Fruit fly (Drosophila melanogaster): ENCODE data around the gene Pkc98E.

The Pkc98E gene

dm6 chr3R:29069208-29070072 lies 30.5 kb downstream of the Pkc98E start (continued):
- no peak for TF ChIP-seq Aef1 (GFP tag; IDR thresholded peaks at IDR 0.05)
- peak; percentile 77 for TF ChIP-seq Ets65A (GFP tag)
- TF ChIP-seq HLHmδ (GFP tag; optimal IDR thresholded peaks at IDR 0.05), result no peak
- 0 out of 2 replicates have a peak, but pooled peaks have one; percentile 10 for TF ChIP-seq chm (GFP tag; IDR thresholded peaks at IDR 0.05)
- TF ChIP-seq CG42726 (GFP tag; IDR thresholded peaks at IDR 0.05; ENCODE audit: partially characterized antibody), result no peak
- no peak for TF ChIP-seq CG10543 (GFP tag; optimal IDR thresholded peaks at IDR 0.05)
- peak; percentile 20 for TF ChIP-seq D19A (tag; optimal IDR thresholded peaks at IDR 0.05)
- no peak for TF ChIP-seq CG6791 (GFP tag; IDR thresholded peaks at IDR 0.05; ENCODE audit: partially characterized antibody)
- no peak for TF ChIP-seq otp (GFP tag; IDR thresholded peaks at IDR 0.05)
- no peak for TF ChIP-seq crol (GFP tag; IDR thresholded peaks at IDR 0.05)
- no peak for TF ChIP-seq Side (GFP tag; optimal IDR thresholded peaks at IDR 0.05)
- TF ChIP-seq CG17359 (tag; optimal IDR thresholded peaks at IDR 0.05), result no peak
- TF ChIP-seq trem (tag; optimal IDR thresholded peaks at IDR 0.05), result peak; percentile 8
- no peak for TF ChIP-seq CG11247 (GFP tag; IDR thresholded peaks at IDR 0.05)
- peak; percentile 91 for TF ChIP-seq CG4360 (GFP tag; IDR thresholded peaks at IDR 0.05)
- no peak for TF ChIP-seq kni (GFP tag; optimal IDR thresholded peaks at IDR 0.05)
- TF ChIP-seq sisA (GFP tag; IDR thresholded peaks at IDR 0.05), result no peak
- TF ChIP-seq pnt (GFP tag; optimal IDR thresholded peaks at IDR 0.05), result no peak
- TF ChIP-seq Hr51 (GFP tag; optimal IDR thresholded peaks at IDR 0.05), result peak in 1 of 2 experiments; percentile 35
- no peak for TF ChIP-seq Sin3A (optimal IDR thresholded peaks at IDR 0.05)
- no peak for TF ChIP-seq sug (tag; optimal IDR thresholded peaks at IDR 0.05)
- peak; percentile 75 for TF ChIP-seq cg (GFP tag; optimal IDR thresholded peaks at IDR 0.05)
- TF ChIP-seq phol (tag; optimal IDR thresholded peaks at IDR 0.05), result no peak
- TF ChIP-seq CG17912 (GFP tag; optimal IDR thresholded peaks at IDR 0.05), result no peak
- TF ChIP-seq bowl (GFP tag; IDR thresholded peaks at IDR 0.05), result no peak
- TF ChIP-seq CG8290 (GFP tag; optimal IDR thresholded peaks at IDR 0.05), result no peak
- no peak for TF ChIP-seq CG8290 (tag; optimal IDR thresholded peaks at IDR 0.05)
- no peak for TF ChIP-seq CG6175 (GFP tag; IDR thresholded peaks at IDR 0.05)
- peak; percentile 74 for TF ChIP-seq pfk (GFP tag; optimal IDR thresholded peaks at IDR 0.05)
- TF ChIP-seq Antp (GFP tag; optimal IDR thresholded peaks at IDR 0.05), result no peak
- TF ChIP-seq Chrac-16 (GFP tag; optimal IDR thresholded peaks at IDR 0.05), result no peak
- peak in 1 of 2 experiments; percentile 6 for TF ChIP-seq insv (GFP tag; optimal IDR thresholded peaks at IDR 0.05)
- no peak for TF ChIP-seq ssp (GFP tag; IDR thresholded peaks at IDR 0.05)
- no peak for TF ChIP-seq Xrp1 (GFP tag; IDR thresholded peaks at IDR 0.05)
- TF ChIP-seq unpg (GFP tag; optimal IDR thresholded peaks at IDR 0.05), result no peak
- TF ChIP-seq CG12104 (GFP tag; optimal IDR thresholded peaks at IDR 0.05), result no peak
- no peak for TF ChIP-seq CG18476 (GFP tag; optimal IDR thresholded peaks at IDR 0.05)
- no peak for TF ChIP-seq CG8478 (optimal IDR thresholded peaks at IDR 0.05)
- TF ChIP-seq CG10366 (GFP tag; IDR thresholded peaks at IDR 0.05), result 0 out of 2 replicates have a peak, but pooled peaks have one; percentile 0
- TF ChIP-seq CG15479 (GFP tag; optimal IDR thresholded peaks at IDR 0.05), result peak; percentile 0
- peak; percentile 19 for TF ChIP-seq pros (GFP tag; optimal IDR thresholded peaks at IDR 0.05)
- no peak for TF ChIP-seq tin (GFP tag; optimal IDR thresholded peaks at IDR 0.05)
- TF ChIP-seq klu (GFP tag; IDR thresholded peaks at IDR 0.05), result no peak
- TF ChIP-seq Doc3 (GFP tag; IDR thresholded peaks at IDR 0.05; ENCODE audit: partially characterized antibody), result no peak
- no peak for TF ChIP-seq Lhr (GFP tag; optimal IDR thresholded peaks at IDR 0.05)
- TF ChIP-seq CoRest (tag; optimal IDR thresholded peaks at IDR 0.05), result no peak
- no peak for TF ChIP-seq tup (GFP tag; optimal IDR thresholded peaks at IDR 0.05)
- no peak for TF ChIP-seq mam (GFP tag; optimal IDR thresholded peaks at IDR 0.05)
- TF ChIP-seq run (tag; optimal IDR thresholded peaks at IDR 0.05), result no peak
- TF ChIP-seq CG14667 (GFP tag; IDR thresholded peaks at IDR 0.05), result no peak
